Worm (Caenorhabditis elegans): ENCODE results near the gene ufbp-1.

Gene ufbp-1

ce11 chrIII:8411976-8412375 lies 31.4 kb downstream of the ufbp-1 start (continued):
- peak; percentile 81 for TF ChIP-seq T20F7.1 (GFP tag; optimal IDR thresholded peaks at IDR 0.05)
- TF ChIP-seq ceh-28 (tag; optimal IDR thresholded peaks at IDR 0.05) = no peak
- no peak for TF ChIP-seq sdz-12 (GFP tag; optimal IDR thresholded peaks at IDR 0.05)
- TF ChIP-seq tag-97 (GFP tag; IDR thresholded peaks at IDR 0.05) = no peak
- TF ChIP-seq Y5F2A.4 (GFP tag; optimal IDR thresholded peaks at IDR 0.05) = no peak
- TF ChIP-seq egl-43 (GFP tag; IDR thresholded peaks at IDR 0.05) = no peak
- no peak for TF ChIP-seq ces-1 (GFP tag; optimal IDR thresholded peaks at IDR 0.05)
- no peak for TF ChIP-seq zfp-3 (GFP tag; conservative IDR thresholded peaks at IDR 0.05)
- no peak for TF ChIP-seq zfp-2 (tag; optimal IDR thresholded peaks at IDR 0.05)
- TF ChIP-seq tra-1 (GFP tag; IDR thresholded peaks at IDR 0.05) = no peak
- no peak for TF ChIP-seq lin-39 (tag; optimal IDR thresholded peaks at IDR 0.05)
- TF ChIP-seq F10B5.3 (tag; optimal IDR thresholded peaks at IDR 0.05) = no peak
- no peak for TF ChIP-seq snpc-1.2 (GFP tag; IDR thresholded peaks at IDR 0.05)
- peak; percentile 80 for TF ChIP-seq rbr-2 (tag; optimal IDR thresholded peaks at IDR 0.05)
- TF ChIP-seq nhr-48 (tag; optimal IDR thresholded peaks at IDR 0.05) = no peak
- 0 out of 2 replicates have a peak, but pooled peaks have one; percentile 22 for TF ChIP-seq php-3 (GFP tag; IDR thresholded peaks at IDR 0.05)
- no peak for TF ChIP-seq mdt-29 (GFP tag; IDR thresholded peaks at IDR 0.05)
- no peak for TF ChIP-seq nhr-42 (GFP tag; IDR thresholded peaks at IDR 0.05)
- TF ChIP-seq mdl-1 (tag; optimal IDR thresholded peaks at IDR 0.05) = peak in 1 of 2 experiments; percentile 68
- peak; percentile 80 for TF ChIP-seq hlh-30 (tag; optimal IDR thresholded peaks at IDR 0.05; ENCODE audit: insufficient read depth)
- no peak for TF ChIP-seq ceh-82 (tag; optimal IDR thresholded peaks at IDR 0.05)
- no peak for TF ChIP-seq ceh-32 (tag; optimal IDR thresholded peaks at IDR 0.05; ENCODE audit: poor library complexity)
- TF ChIP-seq nhr-76 (tag; optimal IDR thresholded peaks at IDR 0.05) = no peak
- no peak for TF ChIP-seq mxl-2 (GFP tag; conservative IDR thresholded peaks at IDR 0.05)
- TF ChIP-seq ztf-7 (tag; optimal IDR thresholded peaks at IDR 0.05) = peak; percentile 42
- TF ChIP-seq nhr-11 (tag; optimal IDR thresholded peaks at IDR 0.05) = no peak
- TF ChIP-seq mes-2 (tag; optimal IDR thresholded peaks at IDR 0.05; ENCODE audit: poor library complexity, severe bottlenecking) = peak; percentile 74
- no peak for TF ChIP-seq daf-16 (GFP tag; optimal IDR thresholded peaks at IDR 0.05)
- peak; percentile 84 for TF ChIP-seq daf-16 (tag; optimal IDR thresholded peaks at IDR 0.05)
- TF ChIP-seq ZK546.5 (tag; optimal IDR thresholded peaks at IDR 0.05) = no peak
- no peak for TF ChIP-seq duxl-1 (tag; optimal IDR thresholded peaks at IDR 0.05; ENCODE audit: poor library complexity)
- no peak for TF ChIP-seq nhr-10 (tag; optimal IDR thresholded peaks at IDR 0.05)
- TF ChIP-seq set-16 (GFP tag; IDR thresholded peaks at IDR 0.05) = no peak
- TF ChIP-seq dmd-8 (GFP tag; IDR thresholded peaks at IDR 0.05) = no peak
- TF ChIP-seq cey-2 (tag; optimal IDR thresholded peaks at IDR 0.05; ENCODE audit: borderline replicate concordance, insufficient read depth) = no peak
- peak; percentile 26; the same call in 1 of the 2 replicates for TF ChIP-seq ceh-20 (GFP tag; IDR thresholded peaks at IDR 0.05)
- TF ChIP-seq Y105C5A.15 (GFP tag; IDR thresholded peaks at IDR 0.05) = no peak
- no peak for TF ChIP-seq daf-12 (tag; optimal IDR thresholded peaks at IDR 0.05)
- no peak for TF ChIP-seq ztf-11 (tag; optimal IDR thresholded peaks at IDR 0.05)
- TF ChIP-seq F44E2.7 (GFP tag; IDR thresholded peaks at IDR 0.05) = no peak
- peak; percentile 80 for TF ChIP-seq nhr-28 (tag; optimal IDR thresholded peaks at IDR 0.05)
- peak; percentile 29 for TF ChIP-seq nhr-102 (tag; optimal IDR thresholded peaks at IDR 0.05)
- TF ChIP-seq Y48G9A.11 (GFP tag; IDR thresholded peaks at IDR 0.05) = no peak
- peak; percentile 81 for TF ChIP-seq hmg-1.1 (GFP tag; IDR thresholded peaks at IDR 0.05)
- TF ChIP-seq snpc-4 (tag; optimal IDR thresholded peaks at IDR 0.05) = no peak
- no peak for TF ChIP-seq nhr-41 (GFP tag; IDR thresholded peaks at IDR 0.05)
- peak; percentile 93 for TF ChIP-seq mep-1 (tag; optimal IDR thresholded peaks at IDR 0.05)
- TF ChIP-seq T26A8.4 (GFP tag; IDR thresholded peaks at IDR 0.05) = peak; percentile 25; the same call in 1 of the 2 replicates
- peak; percentile 90 for TF ChIP-seq hlh-11 (tag; optimal IDR thresholded peaks at IDR 0.05)
- TF ChIP-seq fkh-10 (GFP tag; optimal IDR thresholded peaks at IDR 0.05) = peak; percentile 2
- no peak for TF ChIP-seq unc-39 (tag; optimal IDR thresholded peaks at IDR 0.05)
- no peak for TF ChIP-seq saeg-2 (GFP tag; IDR thresholded peaks at IDR 0.05)

Measured in whole organism, L4 larva.